Worm (Caenorhabditis elegans) whole organism, early embryonic: ENCODE measurements around the gene R05F9.9.
"Not testable (repeated sequence)": the region's sequence is repeated elsewhere in the genome, so short reads cannot be mapped to it uniquely, and the experiment has no call there.

Experiments
- B0310.2 ChIP-seq: sonication (generic microtip); optimal IDR thresholded peaks from 2 replicates; lab custom pipeline; 2016; ENCODE audit warnings: mild to moderate bottlenecking, missing genetic modification characterization, missing compliant biosample characterization
- F13C5.2 ChIP-seq: sonication (generic microtip); optimal IDR thresholded peaks from 2 replicates; lab custom pipeline; 2017; ENCODE audit warnings: mild to moderate bottlenecking, missing genetic modification characterization, inconsistent platforms, missing compliant biosample characterization
- aly-1 ChIP-seq: sonication (generic microtip); optimal IDR thresholded peaks from 2 replicates; lab custom pipeline; 2016; ENCODE audit warnings: missing genetic modification characterization, missing compliant biosample characterization
- ama-1 ChIP-seq: fragments of 150-350 bp; optimal IDR thresholded peaks from 2 replicates; lab custom pipeline; 2014
- ceh-13 ChIP-seq: fragments of 200-800 bp; sonication (Bioruptor generic); optimal IDR thresholded peaks from 2 replicates; lab custom pipeline; 2018; ENCODE audit warnings: mild to moderate bottlenecking, missing genetic modification characterization, missing compliant biosample characterization
- ceh-36 ChIP-seq: sonication (generic microtip); optimal IDR thresholded peaks from 2 replicates; lab custom pipeline; 2016; ENCODE audit warnings: missing genetic modification characterization, inconsistent platforms, missing compliant biosample characterization
- ets-7 ChIP-seq: sonication (generic microtip); optimal IDR thresholded peaks from 2 replicates; lab custom pipeline; 2016; ENCODE audit warnings: missing genotype, missing genetic modification characterization, missing compliant biosample characterization
- flt-1 ChIP-seq: fragments of 200-800 bp; sonication (Bioruptor generic); IDR thresholded peaks from 2 replicates; pipeline ENCODE4 v1.3.6; 2022; ENCODE audit warnings: missing genetic modification characterization, missing compliant biosample characterization
- hmbx-1 ChIP-seq: sonication (generic microtip); optimal IDR thresholded peaks from 2 replicates; lab custom pipeline; 2016; ENCODE audit warnings: mild to moderate bottlenecking, missing genetic modification characterization, missing compliant biosample characterization
- hmg-4 ChIP-seq: fragments of 200-800 bp; sonication (Bioruptor generic); optimal IDR thresholded peaks from 2 replicates; lab custom pipeline; 2018; ENCODE audit warnings: mild to moderate bottlenecking, missing genetic modification characterization, missing compliant biosample characterization
- hnd-1 ChIP-seq: sonication (generic microtip); optimal IDR thresholded peaks from 2 replicates; lab custom pipeline; 2016; ENCODE audit warnings: missing genetic modification characterization, missing compliant biosample characterization
- pes-1 ChIP-seq: fragments of 200-800 bp; sonication (Bioruptor generic); IDR thresholded peaks from 2 replicates; pipeline ENCODE4 v1.3.6; 2022; ENCODE audit warnings: missing genetic modification reagents, missing genetic modification characterization, missing compliant biosample characterization
- scrt-1 ChIP-seq: fragments of 200-800 bp; sonication (Bioruptor generic); IDR thresholded peaks from 2 replicates; pipeline ENCODE4 v1.3.6; 2022; ENCODE audit warnings: missing genetic modification characterization, missing compliant biosample characterization
- sea-1 ChIP-seq: fragments of 200-800 bp; sonication (Bioruptor generic); conservative IDR thresholded peaks from 2 replicates; pipeline ENCODE4 v1.3.6; 2022; ENCODE audit warnings: missing genetic modification characterization, missing compliant biosample characterization
- tbx-11 ChIP-seq: fragments of 200-800 bp; sonication (Bioruptor generic); IDR thresholded peaks from 2 replicates; pipeline ENCODE4 v1.3.6; 2022; ENCODE audit warnings: missing genetic modification characterization, missing compliant biosample characterization
- tbx-37 ChIP-seq: fragments of 200-800 bp; sonication (Bioruptor generic); conservative IDR thresholded peaks from 2 replicates; pipeline ENCODE4 v1.3.6; 2022; ENCODE audit warnings: missing genetic modification reagents, missing genetic modification characterization, missing compliant biosample characterization
- tra-4 ChIP-seq: sonication (generic microtip); optimal IDR thresholded peaks from 2 replicates; lab custom pipeline; 2017; ENCODE audit warnings: missing genetic modification characterization, missing compliant biosample characterization

R05F9.9 gene

DNA sequence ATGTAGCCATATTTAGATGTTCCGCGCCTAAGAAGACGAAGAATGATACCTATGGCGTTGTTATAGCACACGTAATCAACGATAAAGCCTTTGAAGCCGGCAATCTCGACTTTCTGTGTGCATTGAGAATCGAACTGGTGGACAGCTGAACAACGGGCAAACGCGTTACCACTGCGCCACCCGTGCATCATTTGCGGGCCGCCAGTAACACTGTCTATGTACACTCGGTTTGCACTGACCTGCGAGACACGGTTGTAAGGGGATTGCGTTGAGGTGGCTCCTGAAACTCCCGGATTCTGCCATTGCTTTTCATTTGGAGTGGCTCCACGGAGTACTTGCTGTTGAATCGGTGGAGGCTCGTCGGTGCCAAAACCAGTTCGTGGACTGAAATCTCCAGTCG is 40.5 kb upstream of the R05F9.9 start:
- no peak for TF ChIP-seq tra-4 (tag; lab: Kevin White, UChicago)
- peak; percentile 87 for TF ChIP-seq aly-1 (tag; lab: Kevin White, UChicago)
- TF ChIP-seq tbx-11 = peak; percentile 74; the same call in 1 of the 2 replicates
- peak; percentile 89 for TF ChIP-seq ceh-36 (tag; lab: Kevin White, UChicago)
- TF ChIP-seq ets-7 = peak; percentile 29
- peak; percentile 90 for TF ChIP-seq pes-1
- peak; percentile 47 for TF ChIP-seq hnd-1
- peak; percentile 58 for TF ChIP-seq hmbx-1 (tag; lab: Kevin White, UChicago)
- peak; percentile 22 for TF ChIP-seq ama-1 (lab: Kevin White, UChicago)
- TF ChIP-seq B0310.2 (tag; lab: Kevin White, UChicago) = peak; percentile 83
- TF ChIP-seq sea-1 (GFP tag; lab: Robert Waterston, UW) = peak; percentile 79
- peak; percentile 79 for TF ChIP-seq ceh-13
- TF ChIP-seq flt-1 (GFP tag; lab: Robert Waterston, UW) = peak; percentile 79
- peak; percentile 68 for TF ChIP-seq F13C5.2 (tag; lab: Kevin White, UChicago)
- TF ChIP-seq scrt-1 (GFP tag; lab: Robert Waterston, UW) = peak; percentile 85
- TF ChIP-seq tbx-37 (GFP tag; lab: Robert Waterston, UW) = peak; percentile 71
- peak; percentile 95 for TF ChIP-seq hmg-4 (GFP tag; lab: Kevin White, UChicago)

DNA sequence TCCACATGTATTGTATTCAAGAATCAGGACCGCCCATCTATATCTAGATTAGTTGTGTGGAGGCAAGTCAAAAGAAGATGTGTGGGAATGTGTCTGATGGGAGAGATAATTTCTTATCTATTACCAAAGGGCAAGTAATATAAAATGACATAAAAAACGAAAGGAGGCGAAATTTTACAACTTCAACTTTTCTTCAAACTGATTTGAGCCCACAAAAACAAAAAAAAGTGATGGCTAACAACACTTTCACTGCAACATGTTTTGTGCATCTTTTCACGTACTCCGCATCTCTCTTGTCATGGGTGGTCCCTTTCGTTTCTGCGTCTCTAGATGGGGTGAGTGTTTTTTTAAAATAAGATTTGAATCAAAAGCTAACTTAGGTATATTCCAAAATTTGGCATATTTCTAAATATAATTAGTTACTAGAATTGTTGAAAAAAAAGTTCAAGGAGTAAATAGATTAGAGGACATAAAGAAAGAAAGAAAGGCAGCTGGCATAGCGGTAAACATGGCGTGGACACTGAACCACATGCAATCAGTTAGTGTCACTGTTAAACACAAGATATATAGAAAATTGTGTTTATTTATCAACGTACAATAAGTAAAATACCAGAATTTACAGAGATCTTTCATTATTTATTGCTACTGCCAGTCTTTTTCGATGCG is 39.8 kb upstream of the R05F9.9 start, which contains the start of gene ZK546.19:
TSS of gene ZK546.19 (plus strand) at position 186 of the 666 bp plus-strand sequence.
- TF ChIP-seq hnd-1 (no peak), ama-1 (lab: Kevin White, UChicago) (no peak), scrt-1 (GFP tag; lab: Robert Waterston, UW) (no peak), B0310.2 (tag; lab: Kevin White, UChicago) (no peak), hmg-4 (GFP tag; lab: Kevin White, UChicago) (no peak), flt-1 (GFP tag; lab: Robert Waterston, UW) (no peak), hmbx-1 (tag; lab: Kevin White, UChicago) (no peak), ceh-13 (no peak), ceh-36 (tag; lab: Kevin White, UChicago) (no peak), ets-7 (no peak), tra-4 (tag; lab: Kevin White, UChicago) (no peak), tbx-11 (no peak), tbx-37 (GFP tag; lab: Robert Waterston, UW) (no peak), pes-1 (no peak), F13C5.2 (tag; lab: Kevin White, UChicago) (no peak), sea-1 (GFP tag; lab: Robert Waterston, UW) (no peak), aly-1 (tag; lab: Kevin White, UChicago) (no peak)

DNA sequence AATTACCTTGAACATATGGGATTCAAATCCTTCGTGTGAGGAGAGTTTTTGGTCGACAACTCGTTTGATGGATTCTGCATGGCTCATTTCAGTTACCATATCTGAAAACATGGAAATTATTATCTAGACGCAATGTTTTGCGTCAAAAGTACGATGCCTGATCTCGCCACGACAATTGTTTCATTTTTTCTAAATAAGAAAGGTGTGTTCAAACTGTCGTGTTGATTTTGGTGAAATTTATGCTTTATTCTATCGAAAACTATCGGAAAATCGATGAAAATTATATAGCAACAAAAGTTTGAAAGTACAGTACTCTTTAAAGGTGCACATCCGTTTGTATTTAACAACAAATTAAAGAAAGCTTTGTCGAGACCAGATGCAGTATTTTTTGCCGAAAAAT is 39.1 kb upstream of the R05F9.9 start, which contains the start of gene cblc-1:
TSS of gene cblc-1 (minus strand) at position 101 of the 400 bp plus-strand sequence.
- TF ChIP-seq ama-1 (lab: Kevin White, UChicago) = no peak
- no peak for TF ChIP-seq ceh-36 (tag; lab: Kevin White, UChicago)
- no peak for TF ChIP-seq hmg-4 (GFP tag; lab: Kevin White, UChicago)
- TF ChIP-seq aly-1 (tag; lab: Kevin White, UChicago) = no peak
- TF ChIP-seq B0310.2 (tag; lab: Kevin White, UChicago) = no peak
- no peak for TF ChIP-seq flt-1 (GFP tag; lab: Robert Waterston, UW)
- TF ChIP-seq ets-7 = no peak
- no peak for TF ChIP-seq hnd-1
- no peak for TF ChIP-seq ceh-13
- TF ChIP-seq hmbx-1 (tag; lab: Kevin White, UChicago) = no peak
- TF ChIP-seq tbx-11 = no peak
- TF ChIP-seq pes-1 = no peak
- TF ChIP-seq F13C5.2 (tag; lab: Kevin White, UChicago) = no peak
- no peak for TF ChIP-seq tra-4 (tag; lab: Kevin White, UChicago)

DNA sequence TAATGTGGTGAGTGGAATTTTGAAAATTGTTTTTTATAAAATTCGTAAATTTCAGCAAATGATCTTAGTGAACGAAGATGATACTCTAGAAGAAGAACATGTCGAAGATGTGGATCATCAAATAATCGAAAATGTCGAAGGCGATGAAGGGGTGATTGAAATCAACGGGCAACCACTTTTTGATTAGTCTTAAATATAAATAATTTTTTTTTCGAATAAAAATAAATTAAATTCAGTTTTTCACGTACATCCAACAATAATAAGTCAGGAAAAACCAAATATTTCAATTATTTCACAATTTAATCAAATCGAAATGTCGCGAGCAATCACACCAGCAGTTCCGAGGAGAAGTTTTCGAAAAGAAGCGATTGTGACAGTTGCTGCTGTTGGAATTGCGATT is 35.8 kb upstream of the R05F9.9 start, which contains the start of gene ZK546.4:
TSS of gene ZK546.4 (plus strand) at position 301 of the 400 bp plus-strand sequence.
- no peak for TF ChIP-seq sea-1 (GFP tag; lab: Robert Waterston, UW)
- TF ChIP-seq tbx-37 (GFP tag; lab: Robert Waterston, UW) = no peak
- no peak for TF ChIP-seq scrt-1 (GFP tag; lab: Robert Waterston, UW)

DNA sequence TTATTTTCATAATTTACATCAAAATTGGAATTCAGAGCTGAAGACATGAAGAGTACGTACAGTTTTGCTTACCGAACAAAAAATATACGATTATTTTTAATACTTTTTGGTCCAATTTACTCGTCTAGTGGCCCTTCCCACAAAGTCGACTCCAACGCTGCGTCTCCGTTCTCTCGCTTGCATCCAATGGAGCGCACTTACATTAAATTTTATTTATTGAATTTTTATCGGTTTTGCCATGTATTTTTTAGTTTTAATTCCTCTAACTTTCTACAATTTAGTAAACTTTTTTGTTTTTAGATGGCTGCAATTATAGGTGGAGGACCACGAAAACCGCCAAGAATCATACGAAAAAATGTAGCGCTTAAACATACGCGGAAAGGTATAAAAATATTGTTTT is 33.6 kb upstream of the R05F9.9 start, which contains the start of gene ZK546.5:
TSS of gene ZK546.5 (plus strand) at position 301 of the 400 bp plus-strand sequence.
- TF ChIP-seq aly-1 (tag; lab: Kevin White, UChicago) = no peak
- TF ChIP-seq ama-1 (lab: Kevin White, UChicago) = no peak
- TF ChIP-seq F13C5.2 (tag; lab: Kevin White, UChicago) = no peak
- no peak for TF ChIP-seq hmg-4 (GFP tag; lab: Kevin White, UChicago)

DNA sequence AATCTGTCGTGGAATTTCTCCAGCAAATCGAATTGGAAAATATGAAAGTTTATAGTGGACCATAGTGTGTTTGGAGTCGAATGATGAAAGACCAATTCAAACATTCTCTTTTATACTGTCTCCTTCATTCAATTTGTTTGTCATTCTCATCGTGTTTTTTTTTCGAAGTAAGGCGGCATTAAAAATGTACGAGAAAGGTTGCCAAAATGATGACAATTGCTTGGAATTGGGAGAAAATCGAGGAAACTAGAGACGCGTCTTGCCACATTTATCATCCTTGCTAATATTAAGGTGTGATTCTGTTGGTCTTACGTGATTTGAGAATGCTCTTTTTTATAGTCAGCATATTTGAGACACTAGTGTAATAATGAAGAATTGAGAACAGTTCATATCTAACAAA is 33.1 kb upstream of the R05F9.9 start, which contains the start of gene gst-30:
TSS of gene gst-30 (minus strand) at position 101 of the 400 bp plus-strand sequence.
- TF ChIP-seq tra-4 (tag; lab: Kevin White, UChicago) (no peak), F13C5.2 (tag; lab: Kevin White, UChicago) (no peak), sea-1 (GFP tag; lab: Robert Waterston, UW) (no peak), scrt-1 (GFP tag; lab: Robert Waterston, UW) (no peak), hmbx-1 (tag; lab: Kevin White, UChicago) (no peak), ceh-13 (no peak), ama-1 (lab: Kevin White, UChicago) (no peak), ceh-36 (tag; lab: Kevin White, UChicago) (no peak), flt-1 (GFP tag; lab: Robert Waterston, UW) (no peak), tbx-11 (no peak), ets-7 (no peak), tbx-37 (GFP tag; lab: Robert Waterston, UW) (no peak)

DNA sequence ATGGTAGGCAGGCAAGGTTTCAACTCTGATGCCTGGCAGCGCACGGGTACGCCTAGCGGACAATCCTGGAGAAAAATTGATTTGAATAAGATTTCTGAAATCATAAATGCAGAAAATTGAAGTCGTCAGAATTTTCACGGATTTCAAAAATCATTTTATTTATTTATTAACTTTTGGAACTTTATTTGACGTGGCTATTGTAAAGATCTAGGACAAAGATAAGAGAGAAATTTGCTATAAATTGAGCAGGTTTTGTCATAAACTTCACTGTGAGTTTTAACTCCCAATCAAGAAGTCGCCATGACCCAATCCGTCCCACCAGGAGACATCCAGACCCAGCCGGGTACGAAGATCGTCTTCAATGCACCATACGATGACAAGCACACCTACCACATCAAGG is 30.8 kb upstream of the R05F9.9 start, which contains the start of gene msp-152:
TSS of gene msp-152 (plus strand) at position 301 of the 400 bp plus-strand sequence.
- not testable (repeated sequence) for TF ChIP-seq ets-7; aly-1 (tag; lab: Kevin White, UChicago); pes-1
